Fruit fly (Drosophila melanogaster) whole organism, embryonic: Measurements from ENCODE around the gene Rbf.
A peak's percentile ranks its signal among the peaks of the same experiment; 100 is the strongest.

Experiments
- BEAF-32 ChIP-seq: fragments of 200-800 bp; sonication (Bioruptor generic); optimal IDR thresholded peaks from 3 replicates; lab custom pipeline; 2017; ENCODE audit warnings: missing biosample characterization, missing genetic modification characterization, mild to moderate bottlenecking, moderate library complexity, missing genetic modification reagents
- CG10267 ChIP-seq: fragments of 200-800 bp; sonication (Bioruptor generic); optimal IDR thresholded peaks from 2 replicates; lab custom pipeline; 2018; ENCODE audit warnings: missing biosample characterization, mild to moderate bottlenecking, missing genetic modification characterization, moderate library complexity
- CG11504 ChIP-seq: fragments of 200-800 bp; sonication (Bioruptor generic); optimal IDR thresholded peaks from 3 replicates; lab custom pipeline; 2019; ENCODE audit warnings: missing biosample characterization, mild to moderate bottlenecking, missing genetic modification characterization, moderate library complexity
- CG1233 ChIP-seq: fragments of 200-800 bp; sonication (Bioruptor generic); optimal IDR thresholded peaks from 4 replicates; lab custom pipeline; 2018; ENCODE audit warnings: missing biosample characterization, mild to moderate bottlenecking, missing genetic modification characterization
- CG12942 ChIP-seq: fragments of 200-800 bp; sonication (Bioruptor generic); optimal IDR thresholded peaks from 3 replicates; lab custom pipeline; 2016; ENCODE audit warnings: missing biosample characterization, missing genetic modification characterization
- CG14014 ChIP-seq: fragments of 200-800 bp; sonication (Bioruptor generic); IDR thresholded peaks from 2 replicates; pipeline ENCODE4 v1.3.6; 2022; ENCODE audit warnings: missing biosample characterization, missing genetic modification characterization
- CG14441 ChIP-seq: fragments of 200-800 bp; sonication (Bioruptor generic); IDR thresholded peaks from 2 replicates; pipeline ENCODE4 v1.3.6; 2022; ENCODE audit warnings: missing biosample characterization, missing genetic modification characterization
- CG14710 ChIP-seq: fragments of 200-800 bp; sonication (Bioruptor generic); optimal IDR thresholded peaks from 3 replicates; lab custom pipeline; 2019; ENCODE audit warnings: missing biosample characterization, mild to moderate bottlenecking, missing genetic modification characterization, moderate library complexity
- CG15601 ChIP-seq: fragments of 200-800 bp; sonication (Bioruptor generic); optimal IDR thresholded peaks from 3 replicates; lab custom pipeline; 2019; ENCODE audit warnings: missing biosample characterization, mild to moderate bottlenecking, missing genetic modification characterization, moderate library complexity
- CG16863 ChIP-seq: fragments of 200-800 bp; sonication (Bioruptor generic); optimal IDR thresholded peaks from 3 replicates; lab custom pipeline; 2016; ENCODE audit warnings: missing biosample characterization, missing genetic modification characterization
- CG2202 ChIP-seq: fragments of 200-800 bp; sonication (Bioruptor generic); optimal IDR thresholded peaks from 2 replicates; lab custom pipeline; 2018; ENCODE audit warnings: missing biosample characterization, mild to moderate bottlenecking, missing genetic modification characterization
- CG2889 ChIP-seq: fragments of 200-800 bp; sonication (Bioruptor generic); IDR thresholded peaks from 3 replicates; pipeline ENCODE4 v1.3.6; 2022; ENCODE audit warnings: missing biosample characterization, missing genetic modification characterization
- CG30403 ChIP-seq: fragments of 200-800 bp; sonication (Bioruptor generic); optimal IDR thresholded peaks from 3 replicates; lab custom pipeline; 2016; ENCODE audit warnings: missing biosample characterization, missing genetic modification characterization
- CG32772 ChIP-seq: fragments of 200-800 bp; sonication (Bioruptor generic); IDR thresholded peaks from 2 replicates; pipeline ENCODE4 v1.3.6; 2022; ENCODE audit warnings: missing biosample characterization, missing genetic modification characterization
- CG33557 ChIP-seq: fragments of 200-800 bp; sonication (Bioruptor generic); optimal IDR thresholded peaks from 2 replicates; lab custom pipeline; 2019; ENCODE audit warnings: missing biosample characterization, mild to moderate bottlenecking, missing genetic modification characterization, moderate library complexity
- CG3726 ChIP-seq: fragments of 200-800 bp; sonication (Bioruptor generic); IDR thresholded peaks from 3 replicates; pipeline ENCODE4, ENCODE4 v1.3.6; 2022; ENCODE audit warnings: missing biosample characterization, missing genetic modification characterization
- CG5180 ChIP-seq: fragments of 200-800 bp; sonication (Bioruptor generic); optimal IDR thresholded peaks from 3 replicates; lab custom pipeline; 2017; ENCODE audit warnings: missing biosample characterization, missing genetic modification characterization, mild to moderate bottlenecking, moderate library complexity, missing genetic modification reagents
- CG8478 ChIP-seq: fragments of >200 bp; optimal IDR thresholded peaks from 2 replicates; lab custom pipeline; 2018
- CrebB ChIP-seq: fragments of 200-800 bp; sonication (Bioruptor generic); optimal IDR thresholded peaks from 3 replicates; lab custom pipeline; 2018; ENCODE audit warnings: missing biosample characterization, mild to moderate bottlenecking, missing genetic modification characterization
- Dfd ChIP-seq, 2 experiments: fragments of >200 bp; optimal IDR thresholded peaks; 2 replicates each; lab custom pipeline; 2017; ENCODE audit warnings: missing biosample characterization in 2 of 2, missing genetic modification characterization in 2 of 2
- Dip2 ChIP-seq: fragments of 200-800 bp; sonication (Bioruptor generic); IDR thresholded peaks from 2 replicates; pipeline ENCODE4 v1.3.6; 2022; ENCODE audit warnings: missing biosample characterization, missing genetic modification characterization
- Fer2 ChIP-seq: fragments of 200-800 bp; sonication (Bioruptor generic); optimal IDR thresholded peaks from 2 replicates; lab custom pipeline; 2018; ENCODE audit warnings: missing biosample characterization, mild to moderate bottlenecking, missing genetic modification characterization, moderate library complexity
- H15 ChIP-seq: fragments of 200-800 bp; sonication (Bioruptor generic); IDR thresholded peaks from 3 replicates; pipeline ENCODE4 v1.3.6; 2022; ENCODE audit warnings: missing biosample characterization, missing genetic modification characterization
- HLHmδ ChIP-seq: fragments of 200-800 bp; sonication (Bioruptor generic); optimal IDR thresholded peaks from 2 replicates; lab custom pipeline; 2018; ENCODE audit warnings: missing biosample characterization, mild to moderate bottlenecking, missing genetic modification characterization, moderate library complexity
- Hr39 ChIP-seq: fragments of >200 bp; optimal IDR thresholded peaks from 2 replicates; lab custom pipeline; 2017
- Med ChIP-seq: fragments of 200-800 bp; sonication (Bioruptor generic); peaks from one replicate; lab custom pipeline; 2016; ENCODE audit warnings: missing biosample characterization, missing genetic modification characterization, mild to moderate bottlenecking, inconsistent platforms, moderate library complexity
- NFAT ChIP-seq: fragments of 200-800 bp; sonication (Bioruptor generic); IDR thresholded peaks from 2 replicates; pipeline ENCODE4 v1.3.6; 2022; ENCODE audit warnings: missing biosample characterization, missing genetic modification characterization
- Rfx ChIP-seq: fragments of 200-800 bp; sonication (Bioruptor generic); IDR thresholded peaks from 2 replicates; pipeline ENCODE4 v1.3.6; 2022; ENCODE audit warnings: missing biosample characterization, missing genetic modification characterization
- Taf1 ChIP-seq: fragments of 200-800 bp; sonication (Bioruptor generic); IDR thresholded peaks from 2 replicates; pipeline ENCODE4 v1.3.6; 2022; ENCODE audit warnings: missing biosample characterization, missing genetic modification characterization
- ab ChIP-seq: fragments of 200-800 bp; sonication (Bioruptor generic); optimal IDR thresholded peaks from 2 replicates; lab custom pipeline; 2016; ENCODE audit warnings: missing biosample characterization, missing genetic modification characterization
- al ChIP-seq: fragments of 200-800 bp; sonication (Bioruptor generic); IDR thresholded peaks from 2 replicates; pipeline ENCODE4 v1.3.6; 2022; ENCODE audit warnings: missing biosample characterization, missing genetic modification characterization
- ap ChIP-seq: fragments of 200-800 bp; sonication (Bioruptor generic); IDR thresholded peaks from 2 replicates; pipeline ENCODE4 v1.3.6; 2022; ENCODE audit warnings: missing biosample characterization, missing genetic modification characterization
- bigmax ChIP-seq: fragments of 200-800 bp; sonication (Bioruptor generic); optimal IDR thresholded peaks from 2 replicates; lab custom pipeline; 2018; ENCODE audit warnings: missing biosample characterization, mild to moderate bottlenecking, missing genetic modification characterization
- br ChIP-seq: fragments of >200 bp; optimal IDR thresholded peaks from 2 replicates; lab custom pipeline; 2017
- chinmo ChIP-seq: fragments of 200-800 bp; sonication (Bioruptor generic); IDR thresholded peaks from 4 replicates; pipeline ENCODE4 v1.3.6; 2022; ENCODE audit warnings: missing biosample characterization, missing genetic modification characterization; ENCODE audit not compliant: partially characterized antibody
- cwo ChIP-seq: fragments of 200-800 bp; sonication (Bioruptor generic); optimal IDR thresholded peaks from 3 replicates; lab custom pipeline; 2017; ENCODE audit warnings: missing biosample characterization, missing genetic modification characterization, mild to moderate bottlenecking, moderate library complexity, missing genetic modification reagents
- da ChIP-seq: fragments of 200-800 bp; sonication (Bioruptor generic); optimal IDR thresholded peaks from 2 replicates; lab custom pipeline; 2016; ENCODE audit warnings: missing biosample characterization, missing genetic modification characterization
- dysf ChIP-seq: fragments of 200-800 bp; sonication (Bioruptor generic); IDR thresholded peaks from 3 replicates; pipeline ENCODE4 v1.3.6; 2022; ENCODE audit warnings: missing biosample characterization, missing genetic modification characterization
- fd64A ChIP-seq: fragments of 200-800 bp; sonication (Bioruptor generic); optimal IDR thresholded peaks from 3 replicates; lab custom pipeline; 2018; ENCODE audit warnings: missing biosample characterization, mild to moderate bottlenecking, missing genetic modification characterization
- gcm2 ChIP-seq: fragments of 200-800 bp; sonication (Bioruptor generic); optimal IDR thresholded peaks from 2 replicates; lab custom pipeline; 2016; ENCODE audit warnings: missing biosample characterization, missing genetic modification characterization
- gt ChIP-seq: fragments of 200-800 bp; sonication (Bioruptor generic); IDR thresholded peaks from 2 replicates; pipeline ENCODE4 v1.3.6; 2022; ENCODE audit warnings: missing biosample characterization, missing genetic modification characterization
- oc ChIP-seq: fragments of 200-800 bp; sonication (Bioruptor generic); optimal IDR thresholded peaks from 2 replicates; lab custom pipeline; 2018; ENCODE audit warnings: missing biosample characterization, mild to moderate bottlenecking, missing genetic modification characterization, moderate library complexity
- peb ChIP-seq: fragments of 200-800 bp; sonication (Bioruptor generic); IDR thresholded peaks from 2 replicates; pipeline ENCODE4 v1.3.6; 2022; ENCODE audit warnings: missing biosample characterization, missing genetic modification characterization
- ranshi ChIP-seq: fragments of 200-800 bp; sonication (Bioruptor generic); IDR thresholded peaks from 2 replicates; pipeline ENCODE4 v1.3.6; 2022; ENCODE audit warnings: missing biosample characterization, missing genetic modification characterization
- sens-2 ChIP-seq: fragments of 200-800 bp; sonication (Bioruptor generic); IDR thresholded peaks from 2 replicates; pipeline ENCODE4 v1.3.6; 2022; ENCODE audit warnings: missing biosample characterization, missing genetic modification characterization
- slp2 ChIP-seq: fragments of 200-800 bp; sonication (Bioruptor generic); optimal IDR thresholded peaks from 2 replicates; lab custom pipeline; 2016; ENCODE audit warnings: missing biosample characterization, missing genetic modification characterization
- sna ChIP-seq: fragments of 200-800 bp; sonication (Bioruptor generic); IDR thresholded peaks from 2 replicates; pipeline ENCODE4 v1.3.6; 2022; ENCODE audit warnings: missing biosample characterization, missing genetic modification characterization; ENCODE audit not compliant: partially characterized antibody
- sob ChIP-seq: fragments of 200-800 bp; sonication (Bioruptor generic); IDR thresholded peaks from 2 replicates; pipeline ENCODE4 v1.3.6; 2022; ENCODE audit warnings: missing biosample characterization, missing genetic modification characterization
- tin ChIP-seq: fragments of 200-800 bp; sonication (Bioruptor generic); optimal IDR thresholded peaks from 3 replicates; lab custom pipeline; 2016; ENCODE audit warnings: missing biosample characterization, missing genetic modification characterization
- unc-4 ChIP-seq: fragments of 200-800 bp; sonication (Bioruptor generic); IDR thresholded peaks from 2 replicates; pipeline ENCODE4 v1.3.6; 2022; ENCODE audit warnings: missing biosample characterization, missing genetic modification characterization; ENCODE audit not compliant: partially characterized antibody
- usp ChIP-seq: fragments of >200 bp; optimal IDR thresholded peaks from 2 replicates; lab custom pipeline; 2017; ENCODE audit warnings: missing biosample characterization, missing genetic modification characterization
- zen2 ChIP-seq: fragments of 200-800 bp; sonication (Bioruptor generic); IDR thresholded peaks from 3 replicates; pipeline ENCODE4 v1.3.6; 2022; ENCODE audit warnings: missing biosample characterization, missing genetic modification characterization; ENCODE audit not compliant: partially characterized antibody

Rbf gene

dm6 chrX:801157-801872 lies at the start of gene Rbf (continued):
- TF ChIP-seq H15 (GFP tag; lab: Robert Waterston, UW), result no peak
- no peak for TF ChIP-seq HLHmδ (GFP tag; lab: Kevin White, UChicago)
- TF ChIP-seq Hr39 (lab: Kevin White, UChicago), result no peak
- no peak for TF ChIP-seq usp (GFP tag; lab: Kevin White, UChicago)
- no peak for TF ChIP-seq dysf (GFP tag; lab: Robert Waterston, UW)
- TF ChIP-seq CG12942, result no peak
- TF ChIP-seq ab (GFP tag; lab: Kevin White, UChicago), result no peak
- no peak for TF ChIP-seq CG2889 (GFP tag; lab: Robert Waterston, UW)
- no peak for TF ChIP-seq sob (GFP tag; lab: Robert Waterston, UW)
- peak; percentile 1 for TF ChIP-seq CG30403 (GFP tag; lab: Kevin White, UChicago)
- TF ChIP-seq CG5180 (GFP tag; lab: Kevin White, UChicago), result no peak
- no peak for TF ChIP-seq CG33557 (GFP tag; lab: Kevin White, UChicago)
- TF ChIP-seq NFAT (GFP tag; lab: Robert Waterston, UW), result no peak
- no peak for TF ChIP-seq Fer2 (tag; lab: Kevin White, UChicago)
- no peak for TF ChIP-seq sens-2
- no peak for TF ChIP-seq tin
- TF ChIP-seq CG11504, result no peak
- no peak for TF ChIP-seq CG3726
- TF ChIP-seq CrebB (tag; lab: Kevin White, UChicago), result no peak
- no peak for TF ChIP-seq Taf1 (GFP tag; lab: Robert Waterston, UW)
- peak; percentile 36 for TF ChIP-seq Med (GFP tag; lab: Kevin White, UChicago)
- no peak; the same call in 1 of the 2 replicates for TF ChIP-seq sna (GFP tag; lab: Robert Waterston, UW)
- no peak for TF ChIP-seq CG14441 (GFP tag; lab: Robert Waterston, UW)
- peak; percentile 94 for TF ChIP-seq CG10267
- no peak for TF ChIP-seq oc (tag; lab: Kevin White, UChicago)
- no peak for TF ChIP-seq CG14014 (GFP tag; lab: Robert Waterston, UW)
- TF ChIP-seq slp2, result no peak
- TF ChIP-seq CG8478, result no peak
- no peak for TF ChIP-seq CG32772 (GFP tag; lab: Robert Waterston, UW)
- peak; percentile 46; the same call in 1 of the 3 replicates for TF ChIP-seq zen2 (GFP tag; lab: Robert Waterston, UW)
- peak; percentile 54 for TF ChIP-seq CG14710 (tag; lab: Kevin White, UChicago)
- no peak for TF ChIP-seq CG2202 (tag; lab: Kevin White, UChicago)
- TF ChIP-seq da (GFP tag; lab: Kevin White, UChicago), result no peak
- TF ChIP-seq ranshi (GFP tag; lab: Robert Waterston, UW), result no peak
- TF ChIP-seq al (GFP tag; lab: Robert Waterston, UW), result no peak
- peak; percentile 32; the same call in 1 of the 2 replicates for TF ChIP-seq Rfx (GFP tag; lab: Robert Waterston, UW)
- TF ChIP-seq gt, result no peak
- no peak for TF ChIP-seq Dip2 (GFP tag; lab: Robert Waterston, UW)
- no peak for TF ChIP-seq cwo
- TF ChIP-seq CG16863 (GFP tag; lab: Kevin White, UChicago), result no peak
- TF ChIP-seq unc-4 (GFP tag; lab: Robert Waterston, UW), result peak; percentile 62
- no peak for TF ChIP-seq chinmo
- TF ChIP-seq Dfd (GFP tag; optimal IDR thresholded peaks at IDR 0.05; lab: Kevin White, UChicago), result no peak
- no peak for TF ChIP-seq bigmax (GFP tag; lab: Kevin White, UChicago)
- TF ChIP-seq ap (GFP tag; lab: Robert Waterston, UW), result no peak
- TF ChIP-seq br (lab: Kevin White, UChicago), result no peak
- no peak for TF ChIP-seq gcm2 (GFP tag; lab: Kevin White, UChicago)
- TF ChIP-seq CG1233 (GFP tag; lab: Kevin White, UChicago), result no peak
- no peak for TF ChIP-seq peb (GFP tag; lab: Robert Waterston, UW)
- no peak for TF ChIP-seq CG15601 (tag; lab: Kevin White, UChicago)
- TF ChIP-seq fd64A (GFP tag; lab: Kevin White, UChicago), result no peak
- peak; percentile 79 for TF ChIP-seq BEAF-32 (GFP tag; lab: Kevin White, UChicago)
